Worm (Caenorhabditis elegans) whole organism, midembryonic: ENCODE measurements around the gene nhr-214.

Experiments
- T22C8.4 ChIP-seq: fragments of 200-800 bp; sonication (Bioruptor generic); IDR thresholded peaks from 2 replicates; pipeline ENCODE4 v1.3.6; 2022; ENCODE audit warnings: missing genetic modification characterization, missing compliant biosample characterization
- cog-1 ChIP-seq: sonication (generic microtip); optimal IDR thresholded peaks from 2 replicates; lab custom pipeline; 2016; ENCODE audit warnings: missing genetic modification characterization, missing compliant biosample characterization
- flt-1 ChIP-seq: fragments of 200-800 bp; sonication (Bioruptor generic); IDR thresholded peaks from 2 replicates; pipeline ENCODE4 v1.3.6; 2022; ENCODE audit warnings: missing genetic modification characterization, missing compliant biosample characterization
- klf-2 ChIP-seq: fragments of 200-800 bp; sonication (Bioruptor generic); conservative IDR thresholded peaks from 2 replicates; pipeline ENCODE4 v1.3.6; 2022; ENCODE audit warnings: missing genetic modification reagents, missing genetic modification characterization, missing compliant biosample characterization
- med-1 ChIP-seq: sonication (generic microtip); optimal IDR thresholded peaks from 2 replicates; lab custom pipeline; 2017; ENCODE audit warnings: missing genetic modification characterization, mild to moderate bottlenecking, missing compliant biosample characterization, antibody characterized with exemption, missing genetic modification reagents; ENCODE audit not compliant: insufficient read depth
- ref-1 ChIP-seq: fragments of 200-800 bp; sonication (Bioruptor generic); conservative IDR thresholded peaks from 2 replicates; pipeline ENCODE4 v1.3.6; 2022; ENCODE audit warnings: missing genetic modification reagents, missing genetic modification characterization, missing compliant biosample characterization
- tab-1 ChIP-seq: fragments of 200-800 bp; sonication (Bioruptor generic); IDR thresholded peaks from 2 replicates; pipeline ENCODE4 v1.3.6; 2022; ENCODE audit warnings: missing genetic modification characterization, missing compliant biosample characterization
- ztf-23 ChIP-seq: fragments of 200-800 bp; sonication (Bioruptor generic); IDR thresholded peaks from 2 replicates; pipeline ENCODE4 v1.3.6; 2022; ENCODE audit warnings: missing genetic modification reagents, missing genetic modification characterization, missing compliant biosample characterization
- ztf-29 ChIP-seq: fragments of 200-800 bp; sonication (Bioruptor generic); IDR thresholded peaks from 2 replicates; pipeline ENCODE4 v1.3.6; 2022; ENCODE audit warnings: missing genetic modification reagents, missing genetic modification characterization, missing compliant biosample characterization

Gene nhr-214

ce11 chrX:12712353-12712752 is 10.5 kb upstream of the nhr-214 start, which contains the start of gene rgs-2:
rgs-2 (plus strand) TSS chrX:12712653.
- TF ChIP-seq klf-2 = no peak
- TF ChIP-seq ztf-29 (GFP tag; lab: Robert Waterston, UW) = no peak
- no peak for TF ChIP-seq cog-1 (tag; lab: Kevin White, UChicago)
- TF ChIP-seq med-1 (GFP tag; lab: Kevin White, UChicago) = no peak
- TF ChIP-seq ztf-23 (GFP tag; lab: Robert Waterston, UW) = no peak
- no peak for TF ChIP-seq T22C8.4 (GFP tag; lab: Robert Waterston, UW)
- TF ChIP-seq tab-1 = no peak
- no peak for TF ChIP-seq flt-1 (GFP tag; lab: Robert Waterston, UW)
- TF ChIP-seq ref-1 (GFP tag; lab: Robert Waterston, UW) = no peak

- no peak for TF ChIP-seq ref-1 (GFP tag; lab: Robert Waterston, UW)
- no peak for TF ChIP-seq T22C8.4 (GFP tag; lab: Robert Waterston, UW)
- no peak for TF ChIP-seq tab-1
- no peak for TF ChIP-seq klf-2
- TF ChIP-seq cog-1 (tag; lab: Kevin White, UChicago) = no peak
- TF ChIP-seq flt-1 (GFP tag; lab: Robert Waterston, UW) = no peak
- no peak for TF ChIP-seq ztf-29 (GFP tag; lab: Robert Waterston, UW)
- no peak for TF ChIP-seq ztf-23 (GFP tag; lab: Robert Waterston, UW)
- no peak for TF ChIP-seq med-1 (GFP tag; lab: Kevin White, UChicago)
Measured at ce11 chrX:12704721-12705120, 2.9 kb upstream of the nhr-214 start, which contains the start of gene nhr-272. nhr-272 (minus strand) TSS chrX:12704821.

- TF ChIP-seq med-1 (GFP tag; lab: Kevin White, UChicago) = no peak
- TF ChIP-seq ztf-23 (GFP tag; lab: Robert Waterston, UW) = no peak
- TF ChIP-seq klf-2 = no peak
- no peak for TF ChIP-seq tab-1
- no peak for TF ChIP-seq ref-1 (GFP tag; lab: Robert Waterston, UW)
Measured at ce11 chrX:12702713-12703112, 850 bp upstream of the nhr-214 start.

ce11 chrX:12700456-12700855 is 1.4 kb downstream of the nhr-214 start, which contains the start of gene nhr-26:
nhr-26 (minus strand) TSS chrX:12700465.
- TF ChIP-seq T22C8.4 (GFP tag; lab: Robert Waterston, UW) (no peak), med-1 (GFP tag; lab: Kevin White, UChicago) (no peak), ztf-23 (GFP tag; lab: Robert Waterston, UW) (no peak), klf-2 (no peak), ref-1 (GFP tag; lab: Robert Waterston, UW) (no peak), tab-1 (no peak), flt-1 (GFP tag; lab: Robert Waterston, UW) (no peak), ztf-29 (GFP tag; lab: Robert Waterston, UW) (no peak), cog-1 (tag; lab: Kevin White, UChicago) (no peak)

- no peak for TF ChIP-seq klf-2
- TF ChIP-seq ztf-23 (GFP tag; lab: Robert Waterston, UW) = peak; percentile 73; the same call in 1 of the 2 replicates
- TF ChIP-seq flt-1 (GFP tag; lab: Robert Waterston, UW) = peak; percentile 65
- no peak for TF ChIP-seq ztf-29 (GFP tag; lab: Robert Waterston, UW)
Measured at ce11 chrX:12693150-12693589, 8.7 kb downstream of the nhr-214 start.

DNA sequence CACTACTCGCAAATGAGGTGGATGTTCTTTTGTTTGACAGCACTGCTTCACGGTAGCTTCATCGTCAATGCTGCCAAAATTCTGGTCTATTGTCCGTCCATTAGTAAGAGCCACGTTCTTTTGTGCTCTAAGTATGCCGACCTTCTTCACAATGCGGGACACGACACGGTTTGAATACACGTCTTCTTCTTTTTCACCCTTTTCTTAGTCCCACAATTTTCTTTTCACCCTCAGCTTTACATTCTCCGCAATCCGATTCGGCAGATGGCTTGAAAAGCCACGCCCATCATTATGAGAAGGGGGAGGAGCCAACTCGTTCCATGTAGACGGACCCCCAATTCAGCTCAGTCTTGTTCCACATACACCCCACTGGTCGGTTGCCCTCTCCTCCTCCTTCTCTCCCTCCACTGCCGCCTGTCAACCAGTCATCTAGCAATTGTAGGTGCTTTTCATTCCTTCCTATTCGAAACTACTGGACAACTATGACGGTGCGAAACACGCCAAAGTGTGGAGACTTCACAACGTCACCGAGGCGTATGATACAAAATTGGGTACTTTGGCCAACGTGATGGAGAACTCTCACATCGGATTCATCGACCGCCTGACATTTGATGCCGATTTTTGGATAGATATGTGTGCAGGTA is 10.0 kb downstream of the nhr-214 start:
- TF ChIP-seq T22C8.4 (GFP tag; lab: Robert Waterston, UW) (no peak; the same call in 1 of the 2 replicates), med-1 (GFP tag; lab: Kevin White, UChicago) (peak; percentile 8), tab-1 (peak; percentile 69; the same call in 1 of the 2 replicates), ztf-23 (GFP tag; lab: Robert Waterston, UW) (0 out of 2 replicates have a peak, but pooled peaks have one; percentile 24), flt-1 (GFP tag; lab: Robert Waterston, UW) (peak; percentile 76), klf-2 (no peak)

DNA sequence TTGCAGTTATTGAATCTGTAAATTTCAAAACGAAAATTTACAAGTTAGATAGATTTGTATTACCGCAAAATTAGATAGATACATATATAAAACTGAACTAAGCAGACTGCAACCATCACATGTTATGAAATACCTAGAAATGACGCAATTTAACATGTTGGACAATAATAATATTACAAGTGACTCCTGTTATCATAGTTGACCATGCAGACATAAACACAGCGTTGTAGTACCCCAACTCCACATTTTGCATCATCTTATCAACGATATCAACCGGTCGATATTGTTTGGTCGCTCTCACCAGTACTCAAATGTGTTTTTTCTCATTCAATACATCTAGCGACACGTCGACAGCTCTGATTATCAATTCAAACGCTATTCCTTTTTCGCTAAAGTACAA is 10.6 kb downstream of the nhr-214 start, which contains the start of gene ugt-50:
ugt-50 (plus strand) TSS at position 268 of the 400 bp plus-strand sequence.
- no peak for TF ChIP-seq T22C8.4 (GFP tag; lab: Robert Waterston, UW)

DNA sequence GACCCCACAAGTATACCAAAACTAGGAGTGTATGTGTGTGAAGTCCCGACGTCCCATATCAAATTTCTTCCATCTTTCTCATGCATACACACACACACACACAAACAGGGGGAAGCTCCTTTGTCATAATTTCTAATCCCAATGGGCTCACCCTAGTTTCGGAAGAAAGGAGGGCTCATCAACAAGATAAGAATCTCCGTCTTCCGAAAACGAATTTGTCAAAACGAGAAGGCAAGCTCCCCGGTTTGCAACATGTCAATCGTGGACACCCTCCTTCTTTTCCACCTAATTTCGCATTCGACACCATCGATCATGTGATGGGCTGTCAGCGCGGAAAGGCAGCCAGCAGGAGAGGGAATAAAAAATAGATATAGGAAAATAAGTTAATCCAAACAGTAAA is 11.5 kb downstream of the nhr-214 start:
- no peak for TF ChIP-seq tab-1
- TF ChIP-seq ztf-23 (GFP tag; lab: Robert Waterston, UW) = no peak
- no peak for TF ChIP-seq cog-1 (tag; lab: Kevin White, UChicago)
- no peak for TF ChIP-seq klf-2
- no peak for TF ChIP-seq ztf-29 (GFP tag; lab: Robert Waterston, UW)
- TF ChIP-seq flt-1 (GFP tag; lab: Robert Waterston, UW) = no peak
- no peak for TF ChIP-seq med-1 (GFP tag; lab: Kevin White, UChicago)
- TF ChIP-seq ref-1 (GFP tag; lab: Robert Waterston, UW) = no peak
- TF ChIP-seq T22C8.4 (GFP tag; lab: Robert Waterston, UW) = no peak

DNA sequence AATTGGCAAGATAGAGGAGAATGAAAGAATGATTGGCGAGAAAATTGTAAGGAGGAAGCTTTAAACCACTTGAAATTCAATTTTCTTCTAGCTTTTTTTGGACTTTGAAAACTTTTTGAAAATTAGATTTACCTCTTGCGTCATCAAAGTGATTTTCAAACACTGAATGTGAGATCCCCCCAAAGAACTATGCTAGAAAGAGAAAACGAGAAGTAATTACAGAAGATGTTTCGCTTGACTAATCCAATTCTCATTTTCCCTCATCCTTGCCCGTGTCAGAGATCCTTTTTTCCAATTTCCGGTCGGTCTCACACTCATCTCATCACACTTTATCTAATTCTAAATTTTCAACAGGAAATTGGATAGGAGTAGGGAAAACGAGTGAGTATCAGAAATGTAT is 12.0 kb downstream of the nhr-214 start:
- no peak for TF ChIP-seq cog-1 (tag; lab: Kevin White, UChicago)
- TF ChIP-seq ztf-23 (GFP tag; lab: Robert Waterston, UW) = no peak
- no peak for TF ChIP-seq med-1 (GFP tag; lab: Kevin White, UChicago)
- no peak for TF ChIP-seq tab-1
- no peak for TF ChIP-seq klf-2
- TF ChIP-seq flt-1 (GFP tag; lab: Robert Waterston, UW) = no peak
- TF ChIP-seq ref-1 (GFP tag; lab: Robert Waterston, UW) = no peak
- no peak for TF ChIP-seq T22C8.4 (GFP tag; lab: Robert Waterston, UW)
- TF ChIP-seq ztf-29 (GFP tag; lab: Robert Waterston, UW) = no peak

ce11 chrX:12688632-12689031 is 13.2 kb downstream of the nhr-214 start:
- no peak for TF ChIP-seq cog-1 (tag; lab: Kevin White, UChicago)
- TF ChIP-seq klf-2 = no peak
- TF ChIP-seq ztf-29 (GFP tag; lab: Robert Waterston, UW) = no peak
- TF ChIP-seq flt-1 (GFP tag; lab: Robert Waterston, UW) = no peak
- TF ChIP-seq T22C8.4 (GFP tag; lab: Robert Waterston, UW) = no peak
- no peak for TF ChIP-seq ztf-23 (GFP tag; lab: Robert Waterston, UW)
